Fruit fly (Drosophila melanogaster) whole organism, embryonic: ENCODE results near the gene AstC.

ENCODE experiments used
- CG10209 ChIP-seq: fragments of 200-800 bp; sonication (Bioruptor generic); optimal IDR thresholded peaks from 3 replicates; lab custom pipeline; 2017; ENCODE audit warnings: missing biosample characterization, mild to moderate bottlenecking, missing genetic modification characterization, missing genetic modification reagents
- CG10979 ChIP-seq: fragments of 200-800 bp; sonication (Bioruptor generic); optimal IDR thresholded peaks from 2 replicates; lab custom pipeline; 2018; ENCODE audit warnings: missing biosample characterization, mild to moderate bottlenecking, missing genetic modification characterization, moderate library complexity
- CG12236 ChIP-seq: fragments of 200-800 bp; sonication (Bioruptor generic); optimal IDR thresholded peaks from 2 replicates; lab custom pipeline; 2016; ENCODE audit warnings: missing biosample characterization, missing genetic modification characterization
- CG14667 ChIP-seq: fragments of 200-800 bp; sonication (Bioruptor generic); IDR thresholded peaks from 2 replicates; pipeline ENCODE4 v1.3.6; 2022; ENCODE audit warnings: missing biosample characterization, missing genetic modification characterization
- CG16813 ChIP-seq: fragments of 200-800 bp; sonication (Bioruptor generic); IDR thresholded peaks from 3 replicates; pipeline ENCODE4 v1.3.6; 2022; ENCODE audit warnings: missing biosample characterization, missing genetic modification characterization; ENCODE audit not compliant: partially characterized antibody
- CG16815 ChIP-seq: fragments of 200-800 bp; sonication (Bioruptor generic); optimal IDR thresholded peaks from 3 replicates; lab custom pipeline; 2017; ENCODE audit warnings: missing biosample characterization, mild to moderate bottlenecking, missing genetic modification characterization
- CG17328 ChIP-seq: fragments of 200-800 bp; sonication (Bioruptor generic); IDR thresholded peaks from 2 replicates; pipeline ENCODE4 v1.3.6; 2022; ENCODE audit warnings: missing biosample characterization, missing genetic modification characterization
- CG17359 ChIP-seq: fragments of 200-800 bp; sonication (Bioruptor generic); optimal IDR thresholded peaks from 3 replicates; lab custom pipeline; 2018; ENCODE audit warnings: missing biosample characterization, mild to moderate bottlenecking, missing genetic modification characterization, moderate library complexity
- CG17568 ChIP-seq: fragments of 200-800 bp; sonication (Bioruptor generic); optimal IDR thresholded peaks from 2 replicates; lab custom pipeline; 2018; ENCODE audit warnings: missing biosample characterization, mild to moderate bottlenecking, missing genetic modification characterization, moderate library complexity
- CG18619 ChIP-seq: fragments of 200-800 bp; sonication (Bioruptor generic); optimal IDR thresholded peaks from 3 replicates; lab custom pipeline; 2017; ENCODE audit warnings: missing biosample characterization, mild to moderate bottlenecking, missing genetic modification characterization
- CG2889 ChIP-seq: fragments of 200-800 bp; sonication (Bioruptor generic); IDR thresholded peaks from 3 replicates; pipeline ENCODE4 v1.3.6; 2022; ENCODE audit warnings: missing biosample characterization, missing genetic modification characterization
- CG32532 ChIP-seq: fragments of 200-800 bp; sonication (Bioruptor generic); IDR thresholded peaks from 2 replicates; pipeline ENCODE4 v1.3.6; 2022; ENCODE audit warnings: missing biosample characterization, missing genetic modification characterization
- CG3838 ChIP-seq: fragments of 200-800 bp; sonication (Bioruptor generic); optimal IDR thresholded peaks from 3 replicates; lab custom pipeline; 2016; ENCODE audit warnings: missing biosample characterization, missing genetic modification characterization
- CG3847 ChIP-seq: fragments of 200-800 bp; sonication (Bioruptor generic); IDR thresholded peaks from 2 replicates; pipeline ENCODE4 v1.3.6; 2022; ENCODE audit warnings: missing biosample characterization, missing genetic modification characterization
- CG4360 ChIP-seq: fragments of 200-800 bp; sonication (Bioruptor generic); IDR thresholded peaks from 2 replicates; pipeline ENCODE4 v1.3.6; 2022; ENCODE audit warnings: missing biosample characterization, missing genetic modification characterization
- CG5245 ChIP-seq: fragments of 200-800 bp; sonication (Bioruptor generic); optimal IDR thresholded peaks from 3 replicates; lab custom pipeline; 2016; ENCODE audit warnings: missing biosample characterization, missing genetic modification characterization
- CG6654 ChIP-seq: fragments of 200-800 bp; sonication (Bioruptor generic); optimal IDR thresholded peaks from 2 replicates; lab custom pipeline; 2017; ENCODE audit warnings: missing biosample characterization, mild to moderate bottlenecking, missing genetic modification characterization
- CG6689 ChIP-seq: fragments of 200-800 bp; sonication (Bioruptor generic); IDR thresholded peaks from 2 replicates; pipeline ENCODE4 v1.3.6; 2022; ENCODE audit warnings: missing biosample characterization, missing genetic modification characterization
- CG8290 ChIP-seq, 3 experiments: fragments of 200-800 bp; sonication (Bioruptor generic); optimal IDR thresholded peaks; 2 replicates each; lab custom pipeline; 2016 to 2019; ENCODE audit warnings: missing biosample characterization in 3 of 3, missing genetic modification characterization in 3 of 3, mild to moderate bottlenecking in 2 of 3, moderate library complexity in 1 of 3
- CkIIα-i1 ChIP-seq: fragments of 200-800 bp; sonication (Bioruptor generic); IDR thresholded peaks from 2 replicates; pipeline ENCODE4 v1.3.6; 2022; ENCODE audit warnings: missing biosample characterization, missing genetic modification characterization
- Dp ChIP-seq: fragments of 200-800 bp; sonication (Bioruptor generic); optimal IDR thresholded peaks from 2 replicates; lab custom pipeline; 2018; ENCODE audit warnings: missing biosample characterization, mild to moderate bottlenecking, missing genetic modification characterization, moderate library complexity
- Gug ChIP-seq: fragments of 200-800 bp; sonication (Bioruptor generic); IDR thresholded peaks from 4 replicates; pipeline ENCODE4 v1.3.6; 2022; ENCODE audit warnings: missing biosample characterization, missing genetic modification characterization
- HHEX ChIP-seq: fragments of 200-800 bp; sonication (Bioruptor generic); optimal IDR thresholded peaks from 3 replicates; lab custom pipeline; 2017; ENCODE audit warnings: missing biosample characterization, mild to moderate bottlenecking, missing genetic modification characterization, missing genetic modification reagents
- HmgD ChIP-seq: fragments of 200-800 bp; sonication (Bioruptor generic); optimal IDR thresholded peaks from 3 replicates; lab custom pipeline; 2016; ENCODE audit warnings: missing biosample characterization, missing genetic modification characterization
- Lhr ChIP-seq: fragments of 200-800 bp; sonication (Bioruptor generic); optimal IDR thresholded peaks from 3 replicates; lab custom pipeline; 2017; ENCODE audit warnings: mild to moderate bottlenecking, missing biosample characterization, missing genetic modification reagents, missing genetic modification characterization
- Ravus ChIP-seq: fragments of 200-800 bp; sonication (Bioruptor generic); IDR thresholded peaks from 2 replicates; pipeline ENCODE4 v1.3.6; 2022; ENCODE audit warnings: missing biosample characterization, missing genetic modification characterization
- Sry-δ ChIP-seq: fragments of 200-800 bp; sonication (Bioruptor generic); optimal IDR thresholded peaks from 2 replicates; lab custom pipeline; 2016; ENCODE audit warnings: missing biosample characterization, missing genetic modification characterization
- Trl ChIP-seq, 3 experiments: fragments of >200 bp in 2 of 3; fragments of 200-800 bp in 1 of 3; sonication (Bioruptor generic) in 1 of 3; optimal IDR thresholded peaks; 2 replicates in 1 of 3; 3 replicates in 2 of 3; lab custom pipeline; 2016 to 2017; ENCODE audit warnings: missing biosample characterization in 1 of 3, missing genetic modification characterization in 1 of 3
- aop ChIP-seq: fragments of 200-800 bp; sonication (Bioruptor generic); IDR thresholded peaks from 2 replicates; pipeline ENCODE4 v1.3.6; 2022; ENCODE audit warnings: missing biosample characterization, missing genetic modification characterization
- az2 ChIP-seq: fragments of 200-800 bp; sonication (Bioruptor generic); optimal IDR thresholded peaks from 3 replicates; lab custom pipeline; 2016; ENCODE audit warnings: missing biosample characterization, missing genetic modification characterization
- cad ChIP-seq: fragments of >200 bp; optimal IDR thresholded peaks from 2 replicates; lab custom pipeline; 2017; ENCODE audit warnings: missing biosample characterization, missing genetic modification characterization
- chinmo ChIP-seq: fragments of 200-800 bp; sonication (Bioruptor generic); IDR thresholded peaks from 4 replicates; pipeline ENCODE4 v1.3.6; 2022; ENCODE audit warnings: missing biosample characterization, missing genetic modification characterization; ENCODE audit not compliant: partially characterized antibody
- crc ChIP-seq: fragments of 200-800 bp; sonication (Bioruptor generic); optimal IDR thresholded peaks from 2 replicates; lab custom pipeline; 2016; ENCODE audit warnings: missing biosample characterization, missing genetic modification characterization
- da ChIP-seq: fragments of 200-800 bp; sonication (Bioruptor generic); optimal IDR thresholded peaks from 2 replicates; lab custom pipeline; 2016; ENCODE audit warnings: missing biosample characterization, missing genetic modification characterization
- emc ChIP-seq: fragments of 200-800 bp; sonication (Bioruptor generic); optimal IDR thresholded peaks from 2 replicates; lab custom pipeline; 2016; ENCODE audit warnings: missing biosample characterization, missing genetic modification characterization
- gcm2 ChIP-seq: fragments of 200-800 bp; sonication (Bioruptor generic); optimal IDR thresholded peaks from 2 replicates; lab custom pipeline; 2016; ENCODE audit warnings: missing biosample characterization, missing genetic modification characterization
- gsb-n ChIP-seq: fragments of 200-800 bp; sonication (Bioruptor generic); optimal IDR thresholded peaks from 3 replicates; lab custom pipeline; 2018; ENCODE audit warnings: missing biosample characterization, mild to moderate bottlenecking, missing genetic modification characterization
- hkb ChIP-seq, 2 experiments: fragments of 200-800 bp in 1 of 2; fragments of >200 bp in 1 of 2; sonication (Bioruptor generic) in 1 of 2; IDR thresholded peaks in 1 of 2; optimal IDR thresholded peaks in 1 of 2; 2 replicates each; pipeline versions ENCODE4 v1.3.6 to Lab custom; 2017 to 2022; ENCODE audit warnings: missing biosample characterization in 1 of 2, missing genetic modification characterization in 1 of 2
- jing ChIP-seq: fragments of 200-800 bp; sonication (Bioruptor generic); optimal IDR thresholded peaks from 2 replicates; lab custom pipeline; 2018; ENCODE audit warnings: missing biosample characterization, mild to moderate bottlenecking, missing genetic modification characterization
- lmd ChIP-seq: fragments of 200-800 bp; sonication (Bioruptor generic); IDR thresholded peaks from 2 replicates; pipeline ENCODE4 v1.3.6; 2022; ENCODE audit warnings: missing biosample characterization, missing genetic modification characterization
- maf-S ChIP-seq: fragments of 200-800 bp; sonication (Bioruptor generic); optimal IDR thresholded peaks from 2 replicates; lab custom pipeline; 2016; ENCODE audit warnings: missing biosample characterization, missing genetic modification characterization
- sc ChIP-seq, 3 experiments: fragments of >200 bp in 2 of 3; fragments of 200-800 bp in 1 of 3; sonication (Bioruptor generic) in 1 of 3; optimal IDR thresholded peaks; 2 replicates in 2 of 3; 3 replicates in 1 of 3; lab custom pipeline; 2017; ENCODE audit warnings: mild to moderate bottlenecking in 1 of 3, missing biosample characterization in 1 of 3, missing genetic modification characterization in 1 of 3, missing genetic modification reagents in 1 of 3
- seq ChIP-seq: fragments of 200-800 bp; sonication (Bioruptor generic); IDR thresholded peaks from 2 replicates; pipeline ENCODE4 v1.3.6; 2022; ENCODE audit warnings: missing biosample characterization, missing genetic modification characterization
- sisA ChIP-seq: fragments of 200-800 bp; sonication (Bioruptor generic); IDR thresholded peaks from 2 replicates; pipeline ENCODE4 v1.3.6; 2022; ENCODE audit warnings: missing biosample characterization, missing genetic modification characterization
- slbo ChIP-seq: fragments of 200-800 bp; sonication (Bioruptor generic); IDR thresholded peaks from 2 replicates; pipeline ENCODE4 v1.3.6; 2022; ENCODE audit warnings: missing biosample characterization, missing genetic modification characterization
- trem ChIP-seq: fragments of 200-800 bp; optimal IDR thresholded peaks from 3 replicates; lab custom pipeline; 2019; ENCODE audit warnings: missing biosample characterization, mild to moderate bottlenecking, missing genetic modification characterization, moderate library complexity
- zen2 ChIP-seq: fragments of 200-800 bp; sonication (Bioruptor generic); IDR thresholded peaks from 3 replicates; pipeline ENCODE4 v1.3.6; 2022; ENCODE audit warnings: missing biosample characterization, missing genetic modification characterization; ENCODE audit not compliant: partially characterized antibody
- zf30C ChIP-seq: fragments of 200-800 bp; sonication (Bioruptor generic); optimal IDR thresholded peaks from 3 replicates; lab custom pipeline; 2018; ENCODE audit warnings: missing biosample characterization, mild to moderate bottlenecking, missing genetic modification characterization

Gene AstC

DNA sequence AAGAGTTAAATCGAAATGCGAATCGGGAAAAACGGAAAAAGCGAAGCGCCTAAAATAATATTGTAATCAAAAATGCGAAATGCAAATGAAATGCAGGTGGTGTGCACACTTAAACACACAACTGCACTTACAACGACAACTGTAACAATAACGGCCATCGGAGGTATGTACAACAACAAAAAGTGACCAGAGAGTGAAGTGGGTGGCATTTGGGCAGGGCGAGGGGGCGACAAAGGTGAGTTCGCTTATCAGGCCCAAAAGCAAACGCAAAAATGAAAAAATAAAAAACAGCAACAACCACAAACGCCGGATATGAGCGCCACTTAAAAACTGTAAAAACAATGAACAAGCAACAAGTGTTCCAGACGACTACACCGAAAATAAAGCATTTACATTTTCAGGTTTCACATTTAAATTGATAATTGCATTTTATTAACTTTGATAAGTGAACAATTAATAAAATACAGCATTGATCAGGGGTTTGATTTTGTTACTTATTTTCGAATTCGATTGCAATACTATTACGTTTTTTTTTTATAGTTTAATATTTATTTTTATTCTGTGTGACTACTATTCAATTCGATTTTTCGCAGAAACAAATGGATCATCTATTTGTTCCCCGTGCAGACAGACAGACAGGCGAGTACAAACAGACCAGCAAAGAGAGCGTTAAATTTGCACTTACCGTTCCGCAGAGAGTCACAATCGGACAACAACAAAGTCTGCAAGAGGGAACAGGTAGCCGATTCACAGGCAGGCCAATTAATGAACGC is 15.9 kb downstream of the AstC start (continued):
- no peak for TF ChIP-seq CG10979
- TF ChIP-seq CG18619 = peak; percentile 48
- no peak for TF ChIP-seq chinmo (GFP tag; lab: Robert Waterston, UW)
- no peak for TF ChIP-seq cad
- peak; percentile 54 for TF ChIP-seq HHEX (GFP tag; lab: Kevin White, UChicago)
- peak; percentile 42 for TF ChIP-seq CG3847
- no peak; the same call in 1 of the 2 replicates for TF ChIP-seq Ravus (GFP tag; lab: Robert Waterston, UW)
- TF ChIP-seq seq (GFP tag; lab: Robert Waterston, UW) = peak; percentile 45; the same call in 1 of the 2 replicates
- no peak for TF ChIP-seq CG6654
- TF ChIP-seq zf30C (GFP tag; lab: Kevin White, UChicago) = peak; percentile 39
- TF ChIP-seq lmd (GFP tag; lab: Robert Waterston, UW) = peak; percentile 59; the same call in 1 of the 2 replicates
- TF ChIP-seq sc (optimal IDR thresholded peaks at IDR 0.05; lab: Kevin White, UChicago) = no peak
- TF ChIP-seq sc (GFP tag; optimal IDR thresholded peaks at IDR 0.05; lab: Kevin White, UChicago) = no peak
- no peak for TF ChIP-seq crc (GFP tag; lab: Kevin White, UChicago)
- TF ChIP-seq az2 (GFP tag; lab: Kevin White, UChicago) = no peak
- no peak for TF ChIP-seq zen2 (GFP tag; lab: Robert Waterston, UW)
- TF ChIP-seq da (GFP tag; lab: Kevin White, UChicago) = no peak
- no peak for TF ChIP-seq CG14667 (GFP tag; lab: Robert Waterston, UW)
- no peak for TF ChIP-seq CG12236 (GFP tag; lab: Kevin White, UChicago)
- TF ChIP-seq Trl (optimal IDR thresholded peaks at IDR 0.05; lab: Kevin White, UChicago) = no peak
- TF ChIP-seq Trl (GFP tag; optimal IDR thresholded peaks at IDR 0.05; lab: Kevin White, UChicago) = no peak
- TF ChIP-seq gsb-n (tag; lab: Kevin White, UChicago) = no peak
- TF ChIP-seq CG17568 = no peak
- TF ChIP-seq CG32532 = peak; percentile 67
- no peak for TF ChIP-seq Lhr (GFP tag; lab: Kevin White, UChicago)
- TF ChIP-seq CG5245 (GFP tag; lab: Kevin White, UChicago) = no peak
- no peak for TF ChIP-seq sisA (GFP tag; lab: Robert Waterston, UW)
- no peak for TF ChIP-seq CG17328
- peak; percentile 1 for TF ChIP-seq CG16815 (GFP tag; lab: Kevin White, UChicago)
- no peak for TF ChIP-seq jing
- TF ChIP-seq CG16813 (GFP tag; lab: Robert Waterston, UW) = no peak
- TF ChIP-seq gcm2 (GFP tag; lab: Kevin White, UChicago) = no peak
- TF ChIP-seq maf-S (GFP tag; lab: Kevin White, UChicago) = no peak
- no peak for TF ChIP-seq CG17359 (tag; lab: Kevin White, UChicago)
- no peak for TF ChIP-seq HmgD
- TF ChIP-seq CG4360 (GFP tag; lab: Robert Waterston, UW) = peak; percentile 26; the same call in 1 of the 2 replicates
- TF ChIP-seq trem (tag; lab: Kevin White, UChicago) = no peak
- TF ChIP-seq CkIIα-i1 (GFP tag; lab: Robert Waterston, UW) = no peak
- TF ChIP-seq emc (GFP tag; lab: Kevin White, UChicago) = no peak
- TF ChIP-seq CG10209 (GFP tag; lab: Kevin White, UChicago) = peak; percentile 42
- no peak for TF ChIP-seq CG3838 (GFP tag; lab: Kevin White, UChicago)
- TF ChIP-seq aop (GFP tag; lab: Robert Waterston, UW) = no peak
- peak; percentile 42; the same call in 1 of the 2 replicates for TF ChIP-seq CG6689 (GFP tag; lab: Robert Waterston, UW)
- no peak for TF ChIP-seq CG8290 (GFP tag; optimal IDR thresholded peaks at IDR 0.05; lab: Kevin White, UChicago)
- no peak for TF ChIP-seq CG8290 (tag; optimal IDR thresholded peaks at IDR 0.05; lab: Kevin White, UChicago)
- no peak for TF ChIP-seq Sry-δ
- no peak for TF ChIP-seq CG2889
- peak; percentile 76 for TF ChIP-seq slbo (GFP tag; lab: Robert Waterston, UW)
- TF ChIP-seq Dp (GFP tag; lab: Kevin White, UChicago) = no peak
- no peak for TF ChIP-seq hkb (optimal IDR thresholded peaks at IDR 0.05; lab: Kevin White, UChicago)
- no peak for TF ChIP-seq hkb (GFP tag; IDR thresholded peaks at IDR 0.05; lab: Robert Waterston, UW)
- TF ChIP-seq Gug (GFP tag; lab: Robert Waterston, UW) = no peak
